Worm (Caenorhabditis elegans): ENCODE results near the gene Y54E2A.8.

ce11 chrII:14822419-14822818 lies 44.3 kb downstream of the Y54E2A.8 start:
- no peak for TF ChIP-seq ceh-22 (tag; optimal IDR thresholded peaks at IDR 0.05)
- no peak for TF ChIP-seq fax-1 (tag; optimal IDR thresholded peaks at IDR 0.05)
- no peak for TF ChIP-seq hlh-6 (tag; optimal IDR thresholded peaks at IDR 0.05)
- no peak for TF ChIP-seq ceh-34 (tag; optimal IDR thresholded peaks at IDR 0.05)

Measured in whole organism, late embryonic.